Worm (Caenorhabditis elegans) whole organism, L2 larva: Measurements from ENCODE around the gene C36B7.1.

ENCODE experiments used
- C34F6.9 ChIP-seq: fragments of 150-350 bp; optimal IDR thresholded peaks from 2 replicates; lab custom pipeline; 2014; ENCODE audit warnings: missing biosample characterization, missing genetic modification characterization
- F13H6.1 ChIP-seq: sonication (generic microtip); optimal IDR thresholded peaks from 2 replicates; lab custom pipeline; 2016; ENCODE audit warnings: missing genetic modification characterization, missing compliant biosample characterization
- R02D3.7 ChIP-seq: fragments of 150-350 bp; optimal IDR thresholded peaks from 2 replicates; lab custom pipeline; 2014; ENCODE audit warnings: missing biosample characterization, missing genetic modification characterization
- Y55F3AM.14 ChIP-seq: fragments of 200-800 bp; sonication (Bioruptor generic); optimal IDR thresholded peaks from 2 replicates; lab custom pipeline; 2018; ENCODE audit warnings: mild to moderate bottlenecking, missing genetic modification characterization, missing compliant biosample characterization
- ZK546.5 ChIP-seq: sonication (generic microtip); optimal IDR thresholded peaks from 2 replicates; lab custom pipeline; 2017; ENCODE audit warnings: missing biosample characterization, missing genetic modification characterization
- aly-2 ChIP-seq: fragments of 150-350 bp; optimal IDR thresholded peaks from 2 replicates; lab custom pipeline; 2014; ENCODE audit warnings: missing biosample characterization, missing genetic modification characterization
- ama-1 ChIP-seq: fragments of 150-350 bp; optimal IDR thresholded peaks from 2 replicates; lab custom pipeline; 2018; ENCODE audit warnings: inconsistent platforms
- blmp-1 ChIP-seq: sonication (generic microtip); optimal IDR thresholded peaks from 2 replicates; lab custom pipeline; 2017; ENCODE audit warnings: missing genetic modification characterization, mild to moderate bottlenecking, missing compliant biosample characterization, antibody characterized with exemption, moderate library complexity; ENCODE audit not compliant: insufficient read depth
- ceh-16 ChIP-seq: fragments of 150-350 bp; optimal IDR thresholded peaks from 2 replicates; lab custom pipeline; 2014; ENCODE audit warnings: missing biosample characterization, missing genetic modification characterization
- ceh-82 ChIP-seq: fragments of 150-350 bp; optimal IDR thresholded peaks from 2 replicates; lab custom pipeline; 2014; ENCODE audit warnings: missing biosample characterization, missing genetic modification characterization
- crh-2 ChIP-seq: sonication (generic microtip); optimal IDR thresholded peaks from 2 replicates; lab custom pipeline; 2017; ENCODE audit warnings: missing biosample characterization, missing genetic modification characterization
- elt-1 ChIP-seq: fragments of 150-350 bp; optimal IDR thresholded peaks from 2 replicates; lab custom pipeline; 2014; ENCODE audit warnings: missing biosample characterization, missing genetic modification characterization
- elt-3 ChIP-seq: sonication (generic microtip); optimal IDR thresholded peaks from 2 replicates; lab custom pipeline; 2017; ENCODE audit warnings: missing biosample characterization, missing genetic modification characterization
- fos-1 ChIP-seq: fragments of 150-350 bp; optimal IDR thresholded peaks from 2 replicates; lab custom pipeline; 2014; ENCODE audit warnings: missing biosample characterization, missing genetic modification characterization
- gmeb-1 ChIP-seq: fragments of 150-350 bp; optimal IDR thresholded peaks from 2 replicates; lab custom pipeline; 2014; ENCODE audit warnings: missing biosample characterization, missing genetic modification characterization
- lin-11 ChIP-seq: fragments of 150-350 bp; sonication (generic microtip); optimal IDR thresholded peaks from 2 replicates; lab custom pipeline; 2014; ENCODE audit warnings: missing biosample characterization, missing genetic modification characterization, inconsistent platforms, mixed read lengths
- lin-13 ChIP-seq: fragments of 150-350 bp; optimal IDR thresholded peaks from 2 replicates; lab custom pipeline; 2014; ENCODE audit warnings: missing biosample characterization, missing genetic modification reagents, missing genetic modification characterization
- lin-39 ChIP-seq: fragments of 150-350 bp; optimal IDR thresholded peaks from 2 replicates; lab custom pipeline; 2014; ENCODE audit warnings: missing biosample characterization, missing genetic modification reagents, missing genetic modification characterization
- lsy-2 ChIP-seq, 2 experiments: fragments of 150-350 bp in 1 of 2; sonication (generic microtip) in 1 of 2; optimal IDR thresholded peaks; 2 replicates each; lab custom pipeline; 2014 to 2017; ENCODE audit warnings: missing biosample characterization in 2 of 2, missing genetic modification characterization in 2 of 2
- mbf-1 ChIP-seq: sonication (generic microtip); optimal IDR thresholded peaks from 2 replicates; lab custom pipeline; 2017; ENCODE audit warnings: missing biosample characterization, missing genetic modification characterization
- mdl-1 ChIP-seq, 2 experiments: fragments of 150-350 bp in 1 of 2; sonication (generic microtip) in 1 of 2; optimal IDR thresholded peaks; 2 replicates each; lab custom pipeline; 2017; ENCODE audit warnings: missing biosample characterization in 2 of 2, missing genetic modification characterization in 2 of 2
- nhr-11 ChIP-seq: fragments of 150-350 bp; optimal IDR thresholded peaks from 2 replicates; lab custom pipeline; 2014; ENCODE audit warnings: missing biosample characterization, missing genetic modification characterization
- nhr-12 ChIP-seq: fragments of 150-350 bp; optimal IDR thresholded peaks from 2 replicates; lab custom pipeline; 2014; ENCODE audit warnings: missing biosample characterization, missing genetic modification characterization
- nhr-129 ChIP-seq: fragments of 150-350 bp; optimal IDR thresholded peaks from 2 replicates; lab custom pipeline; 2014; ENCODE audit warnings: missing biosample characterization, missing genetic modification characterization
- nhr-23 ChIP-seq: fragments of 150-350 bp; optimal IDR thresholded peaks from 2 replicates; lab custom pipeline; 2014; ENCODE audit warnings: missing biosample characterization, missing genetic modification reagents, missing genetic modification characterization
- nhr-237 ChIP-seq: fragments of 150-350 bp; optimal IDR thresholded peaks from 2 replicates; lab custom pipeline; 2014; ENCODE audit warnings: missing biosample characterization, missing genetic modification characterization
- nhr-6 ChIP-seq: fragments of 150-350 bp; optimal IDR thresholded peaks from 2 replicates; lab custom pipeline; 2014; ENCODE audit warnings: missing biosample characterization, missing genetic modification characterization
- nhr-77 ChIP-seq: fragments of 150-350 bp; optimal IDR thresholded peaks from 2 replicates; lab custom pipeline; 2014; ENCODE audit warnings: missing biosample characterization, missing genetic modification characterization
- peb-1 ChIP-seq: fragments of 150-350 bp; optimal IDR thresholded peaks from 2 replicates; lab custom pipeline; 2014; ENCODE audit warnings: missing biosample characterization, missing genetic modification characterization
- sem-4 ChIP-seq: fragments of 150-350 bp; optimal IDR thresholded peaks from 2 replicates; lab custom pipeline; 2014; ENCODE audit warnings: missing biosample characterization, missing genetic modification reagents, missing genetic modification characterization
- skn-1 ChIP-seq: sonication (generic microtip); optimal IDR thresholded peaks from 2 replicates; lab custom pipeline; 2017; ENCODE audit warnings: missing biosample characterization, missing genetic modification characterization
- sma-3 ChIP-seq: sonication (generic microtip); optimal IDR thresholded peaks from 2 replicates; lab custom pipeline; 2016; ENCODE audit warnings: missing genetic modification reagents, missing genetic modification characterization, missing compliant biosample characterization
- sma-9 ChIP-seq, 2 experiments: fragments of 150-350 bp in 1 of 2; sonication (generic microtip) in 1 of 2; optimal IDR thresholded peaks; 2 replicates each; lab custom pipeline; 2014 to 2016; ENCODE audit warnings: missing genetic modification characterization in 2 of 2, mild to moderate bottlenecking in 1 of 2, missing biosample characterization in 1 of 2, missing compliant biosample characterization in 1 of 2, missing genetic modification reagents in 1 of 2, moderate library complexity in 1 of 2
- snpc-4 ChIP-seq: fragments of 150-350 bp; optimal IDR thresholded peaks from 2 replicates; lab custom pipeline; 2014; ENCODE audit warnings: missing biosample characterization, missing genetic modification characterization
- unc-39 ChIP-seq: fragments of 150-350 bp; optimal IDR thresholded peaks from 2 replicates; lab custom pipeline; 2014; ENCODE audit warnings: missing biosample characterization, missing genetic modification characterization
- unc-55 ChIP-seq: fragments of 150-350 bp; sonication (generic microtip); optimal IDR thresholded peaks from 3 replicates; lab custom pipeline; 2014; ENCODE audit warnings: missing biosample characterization, missing genetic modification reagents, missing genetic modification characterization
- unc-62 ChIP-seq: fragments of 150-350 bp; optimal IDR thresholded peaks from 2 replicates; lab custom pipeline; 2014; ENCODE audit warnings: missing biosample characterization, missing genetic modification reagents, missing genetic modification characterization
- zag-1 ChIP-seq: fragments of 150-350 bp; optimal IDR thresholded peaks from 2 replicates; lab custom pipeline; 2014; ENCODE audit warnings: missing biosample characterization, missing genetic modification characterization
- ztf-11 ChIP-seq: sonication (generic microtip); optimal IDR thresholded peaks from 2 replicates; lab custom pipeline; 2017; ENCODE audit warnings: missing biosample characterization, missing genetic modification characterization
- ztf-4 ChIP-seq: fragments of 150-350 bp; optimal IDR thresholded peaks from 2 replicates; lab custom pipeline; 2014; ENCODE audit warnings: missing biosample characterization, missing genetic modification characterization

The C36B7.1 gene

ce11 chrX:7106103-7106502 is 6.6 kb upstream of the C36B7.1 start, which contains the start of gene C36B7.2:
C36B7.2 (plus strand) TSS chrX:7106403.
- TF ChIP-seq mdl-1 (tag; optimal IDR thresholded peaks at IDR 0.05; lab: Kevin White, UChicago) (no peak), nhr-129 (tag; lab: Kevin White, UChicago) (no peak), nhr-11 (no peak), ZK546.5 (no peak), nhr-237 (tag; lab: Kevin White, UChicago) (no peak), nhr-6 (no peak), blmp-1 (no peak), ztf-4 (tag; lab: Kevin White, UChicago) (no peak), gmeb-1 (tag; lab: Kevin White, UChicago) (no peak), elt-1 (tag; lab: Kevin White, UChicago) (no peak)

ce11 chrX:7116896-7117295 is 4.2 kb downstream of the C36B7.1 start, which contains the start of gene hen-1:
hen-1 (minus strand) TSS chrX:7116996.
- no peak for TF ChIP-seq unc-62 (GFP tag; lab: Kevin White, UChicago)
- TF ChIP-seq nhr-129 (tag; lab: Kevin White, UChicago) = no peak
- no peak for TF ChIP-seq unc-39 (tag; lab: Kevin White, UChicago)
- TF ChIP-seq ZK546.5 = no peak
- TF ChIP-seq lin-11 (tag; lab: Kevin White, UChicago) = no peak
- TF ChIP-seq elt-3 (tag; lab: Kevin White, UChicago) = no peak
- no peak for TF ChIP-seq aly-2 (tag; lab: Kevin White, UChicago)
- no peak for TF ChIP-seq fos-1 (tag; lab: Kevin White, UChicago)
- no peak for TF ChIP-seq ama-1 (lab: Kevin White, UChicago)
- TF ChIP-seq zag-1 (tag; lab: Kevin White, UChicago) = no peak
- no peak for TF ChIP-seq F13H6.1 (tag; lab: Kevin White, UChicago)
- no peak for TF ChIP-seq nhr-77
- no peak for TF ChIP-seq R02D3.7 (tag; lab: Kevin White, UChicago)
- no peak for TF ChIP-seq peb-1 (tag; lab: Kevin White, UChicago)
- TF ChIP-seq snpc-4 (tag; lab: Kevin White, UChicago) = no peak

DNA sequence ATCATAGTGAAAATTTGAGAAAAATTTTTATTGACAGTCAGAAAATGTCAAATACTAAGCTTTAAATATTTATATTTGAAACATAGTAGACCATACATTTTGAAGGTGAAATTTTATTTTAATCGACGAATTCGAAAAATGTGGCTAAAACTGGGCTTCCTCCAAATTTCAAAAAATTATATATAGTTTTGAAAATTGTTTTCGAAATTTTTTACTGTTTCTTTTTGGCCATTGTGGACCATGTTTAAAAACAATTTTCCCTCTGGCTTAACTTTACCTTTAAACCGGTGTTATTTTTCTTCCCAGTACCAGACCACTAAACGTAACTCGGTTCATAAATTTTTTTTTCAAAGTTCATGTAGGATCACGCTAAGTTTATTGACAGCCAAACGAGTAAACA is 10.0 kb downstream of the C36B7.1 start:
- TF ChIP-seq sem-4 (tag; lab: Kevin White, UChicago) = no peak
- no peak for TF ChIP-seq lin-39 (tag; lab: Kevin White, UChicago)
- TF ChIP-seq, all 48 proteins: peak for 0

DNA sequence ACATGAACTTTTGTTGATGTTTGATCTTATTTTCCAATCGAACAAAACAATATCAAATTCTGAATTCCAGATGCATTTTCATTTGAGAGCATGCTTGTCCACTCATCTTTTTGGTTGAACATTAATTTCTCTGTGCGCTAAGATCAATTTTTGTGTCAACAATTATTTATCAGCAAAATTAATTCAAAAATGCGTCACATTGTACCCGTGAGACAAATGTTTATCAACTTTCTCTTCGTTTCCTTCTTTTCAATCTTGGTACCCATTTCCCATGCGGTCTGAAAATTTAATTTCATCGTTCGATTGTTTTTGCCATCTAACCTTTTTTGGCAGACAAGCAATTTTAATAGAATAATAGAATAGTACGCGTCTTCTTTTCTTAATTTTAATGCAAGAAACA is 11.4 kb downstream of the C36B7.1 start:
- TF ChIP-seq ceh-16 (tag; lab: Kevin White, UChicago) (no peak), F13H6.1 (tag; lab: Kevin White, UChicago) (no peak), mdl-1 (tag; optimal IDR thresholded peaks at IDR 0.05; lab: Kevin White, UChicago) (no peak), nhr-77 (no peak), elt-3 (tag; lab: Kevin White, UChicago) (no peak), crh-2 (tag; lab: Kevin White, UChicago) (peak; percentile 9), skn-1 (tag; lab: Kevin White, UChicago) (peak; percentile 3), sma-3 (GFP tag; lab: Kevin White, UChicago) (no peak), elt-1 (tag; lab: Kevin White, UChicago) (no peak), ceh-82 (tag; lab: Kevin White, UChicago) (no peak), fos-1 (tag; lab: Kevin White, UChicago) (peak; percentile 67), blmp-1 (no peak), ama-1 (lab: Kevin White, UChicago) (no peak), sma-9 (GFP tag; optimal IDR thresholded peaks at IDR 0.05; lab: Kevin White, UChicago) (no peak), sma-9 (tag; optimal IDR thresholded peaks at IDR 0.05; lab: Kevin White, UChicago) (no peak), R02D3.7 (tag; lab: Kevin White, UChicago) (no peak), lin-13 (GFP tag; lab: Kevin White, UChicago) (no peak), aly-2 (tag; lab: Kevin White, UChicago) (no peak)
- TF ChIP-seq, all 48 proteins: peak for 3

DNA sequence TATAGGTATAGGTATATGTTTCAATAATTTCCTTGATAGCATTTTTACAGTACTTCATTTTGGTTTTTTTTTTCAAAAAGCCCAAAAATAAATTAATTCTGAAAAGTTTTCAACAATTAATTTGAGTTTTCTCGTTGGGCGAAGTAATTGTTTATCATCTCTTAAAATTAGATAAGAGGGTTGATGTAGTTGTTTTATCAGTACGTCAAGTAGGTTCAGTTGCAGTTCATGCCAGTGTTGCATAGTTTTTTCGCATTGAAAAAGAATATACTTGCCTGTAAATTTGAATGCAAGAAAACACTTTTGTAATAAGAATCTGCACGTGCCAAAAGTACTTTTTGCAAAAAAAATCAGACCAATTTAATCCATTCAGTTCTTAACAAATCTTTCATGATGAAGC is 12.5 kb downstream of the C36B7.1 start:
- TF ChIP-seq ceh-16 (tag; lab: Kevin White, UChicago) (no peak), fos-1 (tag; lab: Kevin White, UChicago) (peak; percentile 62)

ce11 chrX:7126348-7126747 is 13.7 kb downstream of the C36B7.1 start, which contains the start of gene ist-1:
ist-1 (plus strand) TSS chrX:7126648.
- TF ChIP-seq nhr-129 (tag; lab: Kevin White, UChicago) (no peak), peb-1 (tag; lab: Kevin White, UChicago) (no peak), nhr-12 (tag; lab: Kevin White, UChicago) (no peak), ZK546.5 (no peak), elt-1 (tag; lab: Kevin White, UChicago) (no peak), Y55F3AM.14 (no peak), nhr-77 (no peak), unc-55 (no peak), blmp-1 (no peak), C34F6.9 (tag; lab: Kevin White, UChicago) (no peak), ztf-11 (tag; lab: Kevin White, UChicago) (no peak), mbf-1 (no peak), nhr-237 (tag; lab: Kevin White, UChicago) (no peak), ceh-16 (tag; lab: Kevin White, UChicago) (no peak), lsy-2 (tag; optimal IDR thresholded peaks at IDR 0.05; lab: Kevin White, UChicago) (no peak), snpc-4 (tag; lab: Kevin White, UChicago) (no peak), mdl-1 (tag; optimal IDR thresholded peaks at IDR 0.05; lab: Kevin White, UChicago) (no peak), nhr-23 (no peak), nhr-11 (no peak)
- TF ChIP-seq, all 48 proteins: peak for 0
